Fruit fly (Drosophila melanogaster) whole organism, adult: ENCODE results near the gene mTerf3.
A peak's percentile ranks its signal among the peaks of the same experiment; 100 is the strongest.

ENCODE experiments used
- CG12768 ChIP-seq: fragments of 200-800 bp; sonication (Bioruptor generic); optimal IDR thresholded peaks from 2 replicates; lab custom pipeline; 2017; ENCODE audit warnings: missing biosample characterization, missing genetic modification characterization, mild to moderate bottlenecking, moderate library complexity, missing genetic modification reagents
- CG14711 ChIP-seq: fragments of 200-800 bp; sonication (Bioruptor generic); optimal IDR thresholded peaks from 2 replicates; lab custom pipeline; 2018; ENCODE audit warnings: missing biosample characterization, mild to moderate bottlenecking, missing genetic modification characterization, moderate library complexity
- CG1620 ChIP-seq: fragments of 200-800 bp; sonication (Bioruptor generic); optimal IDR thresholded peaks from 2 replicates; lab custom pipeline; 2016; ENCODE audit warnings: missing biosample characterization, missing genetic modification characterization
- CG33017 ChIP-seq: fragments of 200-800 bp; sonication (Bioruptor generic); optimal IDR thresholded peaks from 2 replicates; lab custom pipeline; 2018; ENCODE audit warnings: missing biosample characterization, mild to moderate bottlenecking, missing genetic modification characterization, moderate library complexity
- CG7045 ChIP-seq: fragments of 200-800 bp; sonication (Bioruptor generic); optimal IDR thresholded peaks from 2 replicates; lab custom pipeline; 2017; ENCODE audit warnings: missing biosample characterization, mild to moderate bottlenecking, missing genetic modification characterization
- CG7101 ChIP-seq: fragments of 200-800 bp; sonication (Bioruptor generic); optimal IDR thresholded peaks from 2 replicates; lab custom pipeline; 2018; ENCODE audit warnings: missing biosample characterization, mild to moderate bottlenecking, missing genetic modification characterization, moderate library complexity
- Hr96 ChIP-seq: fragments of 200-800 bp; sonication (Bioruptor generic); optimal IDR thresholded peaks from 2 replicates; lab custom pipeline; 2016; ENCODE audit warnings: missing biosample characterization, missing genetic modification characterization
- Mnt ChIP-seq: fragments of 200-800 bp; sonication (Bioruptor generic); optimal IDR thresholded peaks from 2 replicates; lab custom pipeline; 2016; ENCODE audit warnings: missing biosample characterization, mild to moderate bottlenecking, missing genetic modification characterization
- cic ChIP-seq: fragments of 200-800 bp; sonication (Bioruptor generic); optimal IDR thresholded peaks from 2 replicates; lab custom pipeline; 2017; ENCODE audit warnings: missing biosample characterization, mild to moderate bottlenecking, missing genetic modification characterization, moderate library complexity
- cnc ChIP-seq, 2 experiments: fragments of >200 bp; optimal IDR thresholded peaks; 2 replicates each; lab custom pipeline; 2017
- kay ChIP-seq: fragments of 200-800 bp; sonication (Bioruptor generic); peaks from one replicate; lab custom pipeline; 2016; ENCODE audit warnings: missing biosample characterization, missing genetic modification characterization, borderline replicate concordance
- ovo ChIP-seq: fragments of 200-800 bp; sonication (Bioruptor generic); optimal IDR thresholded peaks from 2 replicates; lab custom pipeline; 2016; ENCODE audit warnings: missing biosample characterization, missing genetic modification characterization
- tj ChIP-seq: fragments of 200-800 bp; sonication (Bioruptor generic); optimal IDR thresholded peaks from 3 replicates; lab custom pipeline; 2017; ENCODE audit warnings: missing biosample characterization, mild to moderate bottlenecking, missing genetic modification characterization, moderate library complexity
- toe ChIP-seq: fragments of 200-800 bp; sonication (Bioruptor generic); optimal IDR thresholded peaks from 2 replicates; lab custom pipeline; 2016; ENCODE audit warnings: missing biosample characterization, missing genetic modification characterization

dm6 chr3L:20474197-20474788 lies 46.3 kb downstream of the mTerf3 start, which contains the start of gene isoQC:
- no peak for TF ChIP-seq cnc (optimal IDR thresholded peaks at IDR 0.05; lab: Kevin White, UChicago)
- TF ChIP-seq CG7101, result no peak
- no peak for TF ChIP-seq CG14711
- no peak for TF ChIP-seq ovo
- no peak for TF ChIP-seq CG1620 (GFP tag; lab: Kevin White, UChicago)
- no peak for TF ChIP-seq toe (GFP tag; lab: Kevin White, UChicago)
- no peak for TF ChIP-seq CG33017 (tag; lab: Kevin White, UChicago)
- no peak for TF ChIP-seq CG7045
- TF ChIP-seq kay (GFP tag; lab: Kevin White, UChicago), result peak; percentile 90
- no peak for TF ChIP-seq CG12768 (GFP tag; lab: Kevin White, UChicago)
- TF ChIP-seq Mnt (GFP tag; lab: Kevin White, UChicago), result peak; percentile 60
- TF ChIP-seq cic (GFP tag; lab: Kevin White, UChicago), result no peak
- no peak for TF ChIP-seq Hr96 (GFP tag; lab: Kevin White, UChicago)
- TF ChIP-seq tj (GFP tag; lab: Kevin White, UChicago), result no peak
